Fruit fly (Drosophila melanogaster) whole organism, adult: Measurements from ENCODE around the gene CG8757.

Experiments used
- CG11617 ChIP-seq: fragments of 200-800 bp; sonication (Bioruptor generic); optimal IDR thresholded peaks from 2 replicates; lab custom pipeline; 2017; ENCODE audit warnings: mild to moderate bottlenecking, missing biosample characterization, missing genetic modification reagents, missing genetic modification characterization
- CG12768 ChIP-seq: fragments of 200-800 bp; sonication (Bioruptor generic); optimal IDR thresholded peaks from 2 replicates; lab custom pipeline; 2017; ENCODE audit warnings: missing biosample characterization, missing genetic modification characterization, mild to moderate bottlenecking, moderate library complexity, missing genetic modification reagents
- CG14711 ChIP-seq: fragments of 200-800 bp; sonication (Bioruptor generic); optimal IDR thresholded peaks from 2 replicates; lab custom pipeline; 2018; ENCODE audit warnings: missing biosample characterization, mild to moderate bottlenecking, missing genetic modification characterization, moderate library complexity
- CG1620 ChIP-seq: fragments of 200-800 bp; sonication (Bioruptor generic); optimal IDR thresholded peaks from 2 replicates; lab custom pipeline; 2016; ENCODE audit warnings: missing biosample characterization, missing genetic modification characterization
- CG33017 ChIP-seq: fragments of 200-800 bp; sonication (Bioruptor generic); optimal IDR thresholded peaks from 2 replicates; lab custom pipeline; 2018; ENCODE audit warnings: missing biosample characterization, mild to moderate bottlenecking, missing genetic modification characterization, moderate library complexity
- CG5204 ChIP-seq: fragments of 200-800 bp; sonication (Bioruptor generic); optimal IDR thresholded peaks from 2 replicates; lab custom pipeline; 2016; ENCODE audit warnings: missing biosample characterization, missing genetic modification characterization
- CG7045 ChIP-seq: fragments of 200-800 bp; sonication (Bioruptor generic); optimal IDR thresholded peaks from 2 replicates; lab custom pipeline; 2017; ENCODE audit warnings: missing biosample characterization, mild to moderate bottlenecking, missing genetic modification characterization
- CG7101 ChIP-seq: fragments of 200-800 bp; sonication (Bioruptor generic); optimal IDR thresholded peaks from 2 replicates; lab custom pipeline; 2018; ENCODE audit warnings: missing biosample characterization, mild to moderate bottlenecking, missing genetic modification characterization, moderate library complexity
- Clk ChIP-seq: fragments of 200-800 bp; sonication (Bioruptor generic); optimal IDR thresholded peaks from 2 replicates; lab custom pipeline; 2017; ENCODE audit warnings: missing biosample characterization, missing genetic modification characterization
- Crg-1 ChIP-seq: fragments of 200-800 bp; sonication (Bioruptor generic); optimal IDR thresholded peaks from 2 replicates; lab custom pipeline; 2016; ENCODE audit warnings: missing biosample characterization, missing genetic modification characterization
- Hr96 ChIP-seq: fragments of 200-800 bp; sonication (Bioruptor generic); optimal IDR thresholded peaks from 2 replicates; lab custom pipeline; 2016; ENCODE audit warnings: missing biosample characterization, missing genetic modification characterization
- Mnt ChIP-seq: fragments of 200-800 bp; sonication (Bioruptor generic); optimal IDR thresholded peaks from 2 replicates; lab custom pipeline; 2016; ENCODE audit warnings: missing biosample characterization, mild to moderate bottlenecking, missing genetic modification characterization
- bab1 ChIP-seq: fragments of 200-800 bp; sonication (Bioruptor generic); optimal IDR thresholded peaks from 3 replicates; lab custom pipeline; 2019; ENCODE audit warnings: missing biosample characterization, mild to moderate bottlenecking, missing genetic modification characterization, moderate library complexity
- cic ChIP-seq: fragments of 200-800 bp; sonication (Bioruptor generic); optimal IDR thresholded peaks from 2 replicates; lab custom pipeline; 2017; ENCODE audit warnings: missing biosample characterization, mild to moderate bottlenecking, missing genetic modification characterization, moderate library complexity
- cnc ChIP-seq, 2 experiments: fragments of >200 bp; optimal IDR thresholded peaks; 2 replicates each; lab custom pipeline; 2017
- kay ChIP-seq: fragments of 200-800 bp; sonication (Bioruptor generic); peaks from one replicate; lab custom pipeline; 2016; ENCODE audit warnings: missing biosample characterization, missing genetic modification characterization, borderline replicate concordance
- ovo ChIP-seq: fragments of 200-800 bp; sonication (Bioruptor generic); optimal IDR thresholded peaks from 2 replicates; lab custom pipeline; 2016; ENCODE audit warnings: missing biosample characterization, missing genetic modification characterization
- pad ChIP-seq: fragments of 200-800 bp; sonication (Bioruptor generic); optimal IDR thresholded peaks from 3 replicates; lab custom pipeline; 2017; ENCODE audit warnings: missing biosample characterization, missing genetic modification characterization, mild to moderate bottlenecking, moderate library complexity, missing genetic modification reagents
- tj ChIP-seq: fragments of 200-800 bp; sonication (Bioruptor generic); optimal IDR thresholded peaks from 3 replicates; lab custom pipeline; 2017; ENCODE audit warnings: missing biosample characterization, mild to moderate bottlenecking, missing genetic modification characterization, moderate library complexity
- toe ChIP-seq: fragments of 200-800 bp; sonication (Bioruptor generic); optimal IDR thresholded peaks from 2 replicates; lab custom pipeline; 2016; ENCODE audit warnings: missing biosample characterization, missing genetic modification characterization

CG8757 gene

DNA sequence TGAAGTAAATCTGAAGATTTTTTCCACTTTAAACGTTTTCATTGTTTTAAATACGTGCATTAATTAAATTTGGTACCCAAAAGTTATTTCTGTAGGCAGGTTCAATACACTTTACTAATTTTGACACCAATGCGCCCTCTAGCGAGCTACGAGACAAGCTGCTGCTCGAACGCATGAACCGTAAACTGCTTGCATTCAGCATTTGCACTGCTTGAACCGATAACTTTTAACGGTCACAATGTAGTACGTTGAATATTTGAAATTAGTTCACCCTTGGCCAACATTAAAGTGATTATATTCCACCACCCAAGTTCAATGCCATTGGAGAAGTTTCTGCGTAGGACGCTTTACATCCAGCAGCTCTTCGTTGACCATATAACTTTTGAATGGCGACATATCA is 3.3 kb upstream of the CG8757 start:
- TF ChIP-seq CG7045 (GFP tag; lab: Kevin White, UChicago) (no peak), bab1 (GFP tag; lab: Kevin White, UChicago) (no peak), tj (no peak), cnc (optimal IDR thresholded peaks at IDR 0.05; lab: Kevin White, UChicago) (no peak), Mnt (GFP tag; lab: Kevin White, UChicago) (no peak), CG1620 (GFP tag; lab: Kevin White, UChicago) (no peak)

DNA sequence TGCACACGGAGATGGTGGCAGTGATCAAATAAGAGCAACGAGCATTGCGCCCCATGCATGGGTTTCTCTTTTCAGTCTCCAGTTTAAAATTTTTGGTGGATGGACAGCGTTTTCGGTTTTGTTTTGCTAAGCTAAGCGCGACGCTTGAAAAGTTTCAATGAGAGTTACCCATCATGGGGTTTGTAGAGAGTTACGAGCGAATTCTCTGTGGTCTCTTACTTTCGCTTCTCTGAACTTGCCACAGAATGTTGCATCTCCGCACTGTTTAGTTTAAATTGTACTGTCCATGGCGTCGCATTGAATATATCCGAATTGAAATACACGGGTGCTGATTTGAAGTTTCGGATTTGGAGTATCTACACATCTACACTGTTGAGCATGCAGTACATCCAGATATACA is 1.3 kb upstream of the CG8757 start, which contains the start of gene Tsp68C:
Tsp68C (plus strand) TSS at position 301 of the 400 bp plus-strand sequence.
- TF ChIP-seq bab1 (GFP tag; lab: Kevin White, UChicago), result no peak
- no peak for TF ChIP-seq kay
- no peak for TF ChIP-seq CG5204
- TF ChIP-seq cic (GFP tag; lab: Kevin White, UChicago), result no peak
- no peak for TF ChIP-seq CG33017 (tag; lab: Kevin White, UChicago)
- no peak for TF ChIP-seq tj
- TF ChIP-seq CG7045 (GFP tag; lab: Kevin White, UChicago), result no peak
- no peak for TF ChIP-seq Hr96
- TF ChIP-seq toe, result no peak

DNA sequence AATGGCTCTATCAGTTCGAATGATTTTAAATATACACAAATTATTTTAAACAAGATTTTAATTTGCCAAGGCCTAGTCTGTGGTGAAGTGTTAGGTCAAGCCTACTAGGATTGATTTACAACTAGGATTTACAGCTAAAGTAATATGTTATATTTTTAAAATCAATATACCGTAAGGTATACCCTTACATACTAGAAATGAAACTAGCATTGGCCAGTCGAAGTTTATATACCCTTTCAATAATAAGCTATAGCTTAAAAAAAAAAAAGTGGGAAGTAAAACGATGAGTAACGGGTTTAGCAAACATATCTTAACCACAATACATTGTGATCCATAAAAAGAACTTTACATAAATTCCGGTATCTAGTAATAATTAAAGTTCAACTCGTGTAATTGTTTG is 877 bp upstream of the CG8757 start, which contains the start of gene CG8750:
CG8750 (minus strand) TSS at position 101 of the 400 bp plus-strand sequence.
- TF ChIP-seq cnc (optimal IDR thresholded peaks at IDR 0.05; lab: Kevin White, UChicago) (no peak), CG11617 (GFP tag; lab: Kevin White, UChicago) (no peak), bab1 (GFP tag; lab: Kevin White, UChicago) (no peak), CG7045 (GFP tag; lab: Kevin White, UChicago) (no peak), CG12768 (GFP tag; lab: Kevin White, UChicago) (no peak), pad (GFP tag; lab: Kevin White, UChicago) (no peak), cic (GFP tag; lab: Kevin White, UChicago) (no peak), toe (no peak), ovo (GFP tag; lab: Kevin White, UChicago) (no peak), CG33017 (tag; lab: Kevin White, UChicago) (no peak), CG7101 (no peak), Clk (GFP tag; lab: Kevin White, UChicago) (no peak), CG5204 (no peak), Crg-1 (GFP tag; lab: Kevin White, UChicago) (no peak), kay (no peak)

DNA sequence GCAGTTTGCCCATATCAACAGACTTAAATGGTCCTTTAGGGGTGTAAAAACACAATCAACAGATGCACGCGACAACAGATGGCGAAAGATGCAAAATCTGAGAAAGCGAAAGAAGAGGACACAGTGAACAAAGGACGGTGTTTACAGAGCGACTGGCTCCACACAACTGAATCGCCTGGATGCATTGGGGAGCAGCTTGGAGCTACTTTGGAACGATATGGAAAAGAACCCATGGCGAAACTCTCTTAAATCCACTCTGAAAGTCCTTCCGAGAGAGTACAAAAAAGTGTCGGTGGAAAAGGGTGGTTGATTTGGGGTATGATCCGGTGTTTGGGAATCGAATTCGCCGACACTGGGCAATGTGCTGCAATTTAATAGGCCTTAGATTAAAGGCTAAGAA is 1.3 kb downstream of the CG8757 start:
- TF ChIP-seq bab1 (GFP tag; lab: Kevin White, UChicago) (no peak), CG11617 (GFP tag; lab: Kevin White, UChicago) (no peak), Mnt (GFP tag; lab: Kevin White, UChicago) (no peak), CG7045 (GFP tag; lab: Kevin White, UChicago) (no peak), CG7101 (no peak), CG5204 (no peak), Clk (GFP tag; lab: Kevin White, UChicago) (no peak), CG14711 (tag; lab: Kevin White, UChicago) (no peak), cic (GFP tag; lab: Kevin White, UChicago) (no peak), Hr96 (no peak), tj (no peak), toe (no peak), Crg-1 (GFP tag; lab: Kevin White, UChicago) (no peak), cnc (optimal IDR thresholded peaks at IDR 0.05; lab: Kevin White, UChicago) (no peak), CG1620 (GFP tag; lab: Kevin White, UChicago) (no peak), ovo (GFP tag; lab: Kevin White, UChicago) (no peak), CG33017 (tag; lab: Kevin White, UChicago) (no peak), pad (GFP tag; lab: Kevin White, UChicago) (no peak), kay (no peak)

DNA sequence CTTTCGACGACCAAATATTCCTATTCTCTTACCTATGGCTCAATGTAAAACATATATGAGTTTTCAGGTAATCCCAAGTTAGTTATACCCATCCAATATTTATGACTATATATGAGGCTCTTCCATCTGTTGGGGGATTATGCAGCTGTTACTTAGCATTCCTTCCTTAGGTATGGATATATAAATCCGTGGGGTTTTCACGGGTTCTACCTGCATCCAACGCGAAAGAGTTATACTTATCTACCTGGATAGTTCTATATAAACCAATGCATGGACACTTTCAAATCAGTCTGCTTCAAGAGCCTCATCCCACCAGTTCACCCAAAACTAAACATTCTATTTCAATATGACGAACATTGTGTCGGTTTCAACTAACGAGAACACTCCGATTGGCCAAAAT is 4.6 kb downstream of the CG8757 start, which contains the start of gene CG43184:
CG43184 (plus strand) TSS at position 301 of the 400 bp plus-strand sequence.
- TF ChIP-seq Clk (GFP tag; lab: Kevin White, UChicago), result no peak
- no peak for TF ChIP-seq ovo (GFP tag; lab: Kevin White, UChicago)
- no peak for TF ChIP-seq CG12768 (GFP tag; lab: Kevin White, UChicago)
- no peak for TF ChIP-seq pad (GFP tag; lab: Kevin White, UChicago)
- TF ChIP-seq cic (GFP tag; lab: Kevin White, UChicago), result no peak
- no peak for TF ChIP-seq CG1620 (GFP tag; lab: Kevin White, UChicago)
- no peak for TF ChIP-seq toe
- no peak for TF ChIP-seq bab1 (GFP tag; lab: Kevin White, UChicago)

DNA sequence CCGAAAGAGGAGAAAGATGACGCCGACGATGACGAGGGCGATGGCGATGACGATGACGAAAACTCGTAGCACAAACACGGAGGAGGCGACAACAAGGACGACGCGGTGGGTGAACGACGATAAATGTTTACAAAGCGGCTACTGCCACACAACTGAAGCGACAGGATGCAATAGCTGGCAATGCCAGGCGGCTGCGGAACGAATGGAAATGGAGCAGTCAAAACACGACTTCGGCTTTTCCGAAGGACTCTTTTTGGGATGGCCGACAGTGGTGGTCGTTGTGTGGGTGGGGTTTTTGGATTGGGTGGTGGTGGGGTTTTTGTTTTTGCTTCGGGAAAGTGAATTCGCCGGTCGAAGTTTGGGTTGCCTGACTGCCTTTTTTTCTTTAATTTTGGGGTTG is 38.8 kb downstream of the CG8757 start, which contains the start of gene bru3:
bru3 (minus strand) TSS at position 143 of the 400 bp plus-strand sequence.
- TF ChIP-seq cnc (optimal IDR thresholded peaks at IDR 0.05; lab: Kevin White, UChicago) (no peak), Mnt (GFP tag; lab: Kevin White, UChicago) (no peak), CG5204 (no peak), CG7101 (no peak), Clk (GFP tag; lab: Kevin White, UChicago) (no peak)
